Fruit fly (Drosophila melanogaster) whole organism, embryonic: ENCODE results near the gene CG17191.

Source experiments
- B-H1 ChIP-seq: fragments of 200-800 bp; sonication (Bioruptor generic); IDR thresholded peaks from 3 replicates; pipeline ENCODE4 v1.3.6; 2022; ENCODE audit warnings: missing biosample characterization, missing genetic modification characterization
- Bdp1 ChIP-seq: fragments of 200-800 bp; sonication (Bioruptor generic); optimal IDR thresholded peaks from 3 replicates; lab custom pipeline; 2016; ENCODE audit warnings: missing biosample characterization, missing genetic modification characterization
- CG11696 ChIP-seq: fragments of 200-800 bp; sonication (Bioruptor generic); IDR thresholded peaks from 2 replicates; pipeline ENCODE4 v1.3.6; 2022; ENCODE audit warnings: missing biosample characterization, missing genetic modification characterization
- CG13287 ChIP-seq: fragments of 200-800 bp; sonication (Bioruptor generic); IDR thresholded peaks from 2 replicates; pipeline ENCODE4 v1.3.6; 2022; ENCODE audit warnings: missing biosample characterization, missing genetic modification characterization; ENCODE audit not compliant: partially characterized antibody
- CG17328 ChIP-seq: fragments of 200-800 bp; sonication (Bioruptor generic); IDR thresholded peaks from 2 replicates; pipeline ENCODE4 v1.3.6; 2022; ENCODE audit warnings: missing biosample characterization, missing genetic modification characterization
- HLH54F ChIP-seq: fragments of 200-800 bp; sonication (Bioruptor generic); optimal IDR thresholded peaks from 3 replicates; lab custom pipeline; 2016; ENCODE audit warnings: missing biosample characterization, missing genetic modification characterization
- al ChIP-seq: fragments of 200-800 bp; sonication (Bioruptor generic); IDR thresholded peaks from 2 replicates; pipeline ENCODE4 v1.3.6; 2022; ENCODE audit warnings: missing biosample characterization, missing genetic modification characterization
- bigmax ChIP-seq: fragments of 200-800 bp; sonication (Bioruptor generic); optimal IDR thresholded peaks from 2 replicates; lab custom pipeline; 2018; ENCODE audit warnings: missing biosample characterization, mild to moderate bottlenecking, missing genetic modification characterization
- dati ChIP-seq: fragments of 200-800 bp; sonication (Bioruptor generic); IDR thresholded peaks from 2 replicates; pipeline ENCODE4 v1.3.6; 2022; ENCODE audit warnings: missing biosample characterization, missing genetic modification characterization
- kni ChIP-seq: fragments of 200-800 bp; sonication (Bioruptor generic); optimal IDR thresholded peaks from 3 replicates; lab custom pipeline; 2017; ENCODE audit warnings: mild to moderate bottlenecking, missing biosample characterization, missing genetic modification reagents, missing genetic modification characterization

dm6 chr3R:27026009-27026408, 6.5 kb upstream of the CG17191 start, which contains the start of gene CG6271:
- TF ChIP-seq bigmax (no peak), HLH54F (GFP tag; lab: Kevin White, UChicago) (no peak), dati (GFP tag; lab: Robert Waterston, UW) (no peak), al (GFP tag; lab: Robert Waterston, UW) (no peak), CG17328 (GFP tag; lab: Robert Waterston, UW) (no peak), kni (GFP tag; lab: Kevin White, UChicago) (no peak), CG11696 (GFP tag; lab: Robert Waterston, UW) (no peak), B-H1 (no peak), Bdp1 (GFP tag; lab: Kevin White, UChicago) (no peak), CG13287 (no peak)
